Fruit fly (Drosophila melanogaster) whole organism, adult: Measurements from ENCODE around the gene PolA1.

Experiments used
- CG11617 ChIP-seq: fragments of 200-800 bp; sonication (Bioruptor generic); optimal IDR thresholded peaks from 2 replicates; lab custom pipeline; 2017; ENCODE audit warnings: mild to moderate bottlenecking, missing biosample characterization, missing genetic modification reagents, missing genetic modification characterization
- CG12768 ChIP-seq: fragments of 200-800 bp; sonication (Bioruptor generic); optimal IDR thresholded peaks from 2 replicates; lab custom pipeline; 2017; ENCODE audit warnings: missing biosample characterization, missing genetic modification characterization, mild to moderate bottlenecking, moderate library complexity, missing genetic modification reagents
- CG14711 ChIP-seq: fragments of 200-800 bp; sonication (Bioruptor generic); optimal IDR thresholded peaks from 2 replicates; lab custom pipeline; 2018; ENCODE audit warnings: missing biosample characterization, mild to moderate bottlenecking, missing genetic modification characterization, moderate library complexity
- CG1620 ChIP-seq: fragments of 200-800 bp; sonication (Bioruptor generic); optimal IDR thresholded peaks from 2 replicates; lab custom pipeline; 2016; ENCODE audit warnings: missing biosample characterization, missing genetic modification characterization
- CG33017 ChIP-seq: fragments of 200-800 bp; sonication (Bioruptor generic); optimal IDR thresholded peaks from 2 replicates; lab custom pipeline; 2018; ENCODE audit warnings: missing biosample characterization, mild to moderate bottlenecking, missing genetic modification characterization, moderate library complexity
- CG7045 ChIP-seq: fragments of 200-800 bp; sonication (Bioruptor generic); optimal IDR thresholded peaks from 2 replicates; lab custom pipeline; 2017; ENCODE audit warnings: missing biosample characterization, mild to moderate bottlenecking, missing genetic modification characterization
- CG7101 ChIP-seq: fragments of 200-800 bp; sonication (Bioruptor generic); optimal IDR thresholded peaks from 2 replicates; lab custom pipeline; 2018; ENCODE audit warnings: missing biosample characterization, mild to moderate bottlenecking, missing genetic modification characterization, moderate library complexity
- Crg-1 ChIP-seq: fragments of 200-800 bp; sonication (Bioruptor generic); optimal IDR thresholded peaks from 2 replicates; lab custom pipeline; 2016; ENCODE audit warnings: missing biosample characterization, missing genetic modification characterization
- Mnt ChIP-seq: fragments of 200-800 bp; sonication (Bioruptor generic); optimal IDR thresholded peaks from 2 replicates; lab custom pipeline; 2016; ENCODE audit warnings: missing biosample characterization, mild to moderate bottlenecking, missing genetic modification characterization
- bab1 ChIP-seq: fragments of 200-800 bp; sonication (Bioruptor generic); optimal IDR thresholded peaks from 3 replicates; lab custom pipeline; 2019; ENCODE audit warnings: missing biosample characterization, mild to moderate bottlenecking, missing genetic modification characterization, moderate library complexity
- cic ChIP-seq: fragments of 200-800 bp; sonication (Bioruptor generic); optimal IDR thresholded peaks from 2 replicates; lab custom pipeline; 2017; ENCODE audit warnings: missing biosample characterization, mild to moderate bottlenecking, missing genetic modification characterization, moderate library complexity
- cnc ChIP-seq, 2 experiments: fragments of >200 bp; optimal IDR thresholded peaks; 2 replicates each; lab custom pipeline; 2017
- kay ChIP-seq: fragments of 200-800 bp; sonication (Bioruptor generic); peaks from one replicate; lab custom pipeline; 2016; ENCODE audit warnings: missing biosample characterization, missing genetic modification characterization, borderline replicate concordance
- ovo ChIP-seq: fragments of 200-800 bp; sonication (Bioruptor generic); optimal IDR thresholded peaks from 2 replicates; lab custom pipeline; 2016; ENCODE audit warnings: missing biosample characterization, missing genetic modification characterization
- pad ChIP-seq: fragments of 200-800 bp; sonication (Bioruptor generic); optimal IDR thresholded peaks from 3 replicates; lab custom pipeline; 2017; ENCODE audit warnings: missing biosample characterization, missing genetic modification characterization, mild to moderate bottlenecking, moderate library complexity, missing genetic modification reagents
- tj ChIP-seq: fragments of 200-800 bp; sonication (Bioruptor generic); optimal IDR thresholded peaks from 3 replicates; lab custom pipeline; 2017; ENCODE audit warnings: missing biosample characterization, mild to moderate bottlenecking, missing genetic modification characterization, moderate library complexity
- toe ChIP-seq: fragments of 200-800 bp; sonication (Bioruptor generic); optimal IDR thresholded peaks from 2 replicates; lab custom pipeline; 2016; ENCODE audit warnings: missing biosample characterization, missing genetic modification characterization

The PolA1 gene

DNA sequence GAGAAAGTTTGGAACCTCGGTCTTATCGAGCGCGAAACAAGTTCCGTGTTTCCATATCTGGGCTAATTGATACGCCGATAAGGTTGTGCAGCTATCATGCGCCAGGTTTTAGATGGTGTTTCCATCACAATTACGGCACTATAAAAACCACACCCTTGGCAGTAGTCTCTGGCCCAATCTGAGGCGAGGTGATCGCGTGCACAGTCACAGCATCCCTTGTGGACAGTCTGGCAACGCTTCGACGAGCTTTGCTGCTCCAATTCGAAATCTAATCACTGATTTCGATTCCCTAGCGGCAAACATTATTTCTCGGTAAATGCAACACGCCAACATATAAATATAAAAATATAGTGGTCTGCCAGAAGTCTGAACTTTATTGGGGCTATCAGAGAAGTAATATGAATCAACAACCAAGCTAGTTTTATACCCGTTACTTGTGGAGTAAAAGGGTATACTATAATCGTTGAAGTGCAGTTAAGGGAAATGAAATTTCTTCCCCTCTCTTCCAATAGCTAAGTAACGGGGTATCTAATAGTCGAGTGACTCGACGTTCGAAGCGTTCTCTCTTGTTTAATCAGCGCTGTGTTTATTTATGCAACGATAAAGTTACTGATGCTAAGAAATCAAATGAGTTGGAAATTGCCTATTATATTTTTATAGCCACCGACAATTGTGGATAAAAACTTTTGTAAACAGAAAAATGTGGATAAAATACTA, 12.6 kb downstream of the PolA1 start:
- TF ChIP-seq Mnt: no peak
- TF ChIP-seq kay (GFP tag; lab: Kevin White, UChicago): peak; percentile 64

DNA sequence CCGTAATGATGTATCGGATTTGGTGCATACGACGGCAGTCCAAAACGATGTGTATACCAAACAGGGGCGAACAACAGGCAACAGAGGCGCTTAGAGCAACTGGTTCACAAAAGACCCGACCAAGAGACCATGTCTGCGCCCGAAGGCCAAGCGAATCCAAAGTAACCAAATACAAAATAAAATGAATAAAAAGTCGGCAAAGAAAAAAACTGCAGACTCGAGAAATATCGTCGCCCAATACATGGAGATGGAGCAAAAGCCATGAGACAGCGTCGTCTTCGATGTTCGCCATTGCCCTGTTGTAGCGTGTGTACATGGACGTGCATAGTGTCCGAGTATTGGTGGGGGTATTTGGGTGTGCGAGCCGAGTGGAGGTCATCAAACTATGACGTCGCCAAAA, 13.3 kb downstream of the PolA1 start:
- TF ChIP-seq tj: peak; percentile 93
- TF ChIP-seq bab1 (GFP tag; lab: Kevin White, UChicago): no peak

DNA sequence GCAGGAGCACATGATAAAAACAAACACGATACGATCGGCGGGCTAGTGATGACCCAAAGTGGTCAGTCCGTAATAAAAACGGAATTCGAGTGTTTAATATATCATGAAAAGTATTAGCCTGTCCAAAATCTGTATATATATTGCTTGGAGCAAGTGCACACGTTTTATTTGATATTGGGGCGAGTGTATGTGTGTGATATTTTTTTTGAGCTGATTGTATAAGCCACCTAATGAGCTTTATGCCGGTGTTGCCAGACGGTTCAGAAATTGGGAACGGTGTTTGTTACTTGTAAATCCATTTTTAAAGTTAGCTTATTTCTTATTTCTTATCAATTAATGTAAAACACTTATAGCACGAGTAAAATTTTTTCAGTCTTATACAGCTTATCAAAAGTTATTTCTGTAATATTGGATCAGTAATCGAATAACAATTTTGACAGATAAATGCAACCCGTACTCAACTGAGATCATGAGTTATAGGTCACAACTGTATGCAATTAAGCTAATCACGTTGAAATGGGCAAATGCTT, 14.0 kb downstream of the PolA1 start:
- TF ChIP-seq CG7045 (GFP tag; lab: Kevin White, UChicago): no peak
- TF ChIP-seq CG14711 (tag; lab: Kevin White, UChicago): no peak
- no peak for TF ChIP-seq CG33017 (tag; lab: Kevin White, UChicago)

DNA sequence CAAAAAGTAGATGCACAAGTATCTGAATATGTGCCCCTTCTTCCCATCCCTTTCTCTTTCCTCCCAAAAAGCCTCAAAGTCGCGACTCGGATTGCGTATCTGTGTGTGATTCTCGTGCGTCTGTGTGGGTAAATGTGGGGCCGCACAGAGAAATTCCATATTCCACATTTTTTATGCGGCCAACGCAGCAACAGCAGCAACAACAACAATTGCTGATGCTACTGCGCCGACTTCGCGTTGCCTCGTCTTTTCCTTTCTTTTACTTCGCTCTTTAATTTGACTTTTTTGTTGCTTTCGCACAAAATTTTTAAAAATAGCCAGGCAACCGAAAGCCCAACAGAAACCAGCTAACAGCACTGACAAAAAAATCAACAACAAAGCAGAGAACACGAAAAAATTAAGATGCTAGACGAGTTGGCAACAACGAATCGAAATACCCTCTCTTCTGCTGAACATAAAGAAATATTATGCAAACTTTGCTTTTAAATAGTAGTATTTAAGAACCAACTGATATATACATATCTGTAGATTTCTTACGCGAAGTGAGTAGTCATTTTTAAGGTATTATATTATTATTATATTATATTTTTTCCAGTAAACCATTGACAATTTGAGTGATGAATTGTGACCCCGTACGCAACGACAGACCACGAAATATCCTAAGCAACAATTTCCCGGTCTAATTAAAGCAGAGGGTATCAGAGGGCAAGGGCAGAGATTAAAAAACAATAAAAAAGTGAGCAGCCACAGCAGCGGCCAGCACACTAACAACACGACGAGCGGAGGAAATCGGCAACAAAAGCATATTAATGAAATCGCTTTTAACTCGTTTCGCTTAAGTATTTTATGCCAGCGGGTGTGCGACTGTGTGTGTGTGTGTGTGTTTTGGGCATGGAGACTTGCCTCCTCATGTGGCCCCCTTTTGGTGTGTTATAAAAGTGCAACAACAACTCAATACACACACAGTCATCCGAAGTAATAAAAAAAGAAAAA, 14.8 kb downstream of the PolA1 start:
- TF ChIP-seq cnc (optimal IDR thresholded peaks at IDR 0.05; lab: Kevin White, UChicago) (no peak), tj (peak; percentile 85)

DNA sequence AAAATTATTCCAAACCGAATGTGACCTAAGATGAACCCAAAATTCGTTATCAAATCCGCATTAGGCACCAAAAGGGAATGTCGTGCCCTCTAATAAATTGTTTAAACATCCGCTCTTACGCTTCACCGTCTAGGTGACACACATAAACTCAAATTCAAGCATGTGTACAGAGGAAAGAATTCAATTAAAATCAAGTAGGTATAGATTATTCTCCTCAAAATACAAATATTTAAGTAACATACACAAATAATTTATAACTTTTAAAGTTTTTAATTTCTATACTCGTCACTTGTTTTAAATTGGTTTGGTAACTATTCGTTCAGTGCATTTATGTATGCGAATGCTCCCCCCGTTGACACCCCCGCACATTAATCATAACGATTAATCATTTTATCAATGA, 16.2 kb downstream of the PolA1 start:
- no peak for TF ChIP-seq ovo (GFP tag; lab: Kevin White, UChicago)
- TF ChIP-seq CG33017 (tag; lab: Kevin White, UChicago): no peak
- no peak for TF ChIP-seq CG1620 (GFP tag; lab: Kevin White, UChicago)
- TF ChIP-seq cnc (optimal IDR thresholded peaks at IDR 0.05; lab: Kevin White, UChicago): no peak
- TF ChIP-seq Crg-1 (GFP tag; lab: Kevin White, UChicago): no peak
- TF ChIP-seq bab1 (GFP tag; lab: Kevin White, UChicago): no peak
- no peak for TF ChIP-seq CG12768
- no peak for TF ChIP-seq cic
- TF ChIP-seq pad (GFP tag; lab: Kevin White, UChicago): no peak
- no peak for TF ChIP-seq toe (GFP tag; lab: Kevin White, UChicago)
- TF ChIP-seq CG11617 (GFP tag; lab: Kevin White, UChicago): no peak
- TF ChIP-seq tj: no peak
- no peak for TF ChIP-seq CG7045 (GFP tag; lab: Kevin White, UChicago)

DNA sequence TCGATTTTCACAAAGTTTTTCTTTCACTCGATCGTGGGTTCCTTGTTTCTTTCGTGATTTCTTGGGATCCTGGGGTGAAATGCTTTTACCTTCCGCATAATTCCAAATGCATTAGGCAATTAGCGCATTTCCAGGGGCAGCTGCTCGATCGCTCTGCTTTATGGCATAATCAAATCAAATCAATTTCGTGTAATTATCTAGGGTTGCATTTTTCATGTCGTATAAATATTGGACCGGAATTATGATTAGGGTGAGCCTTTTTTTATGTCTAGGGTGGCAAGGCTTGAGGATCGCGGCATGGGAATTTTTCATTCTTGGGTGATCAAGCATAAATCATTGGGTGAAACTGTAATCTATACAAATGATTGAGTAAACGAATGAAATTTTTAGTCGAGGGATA, 16.8 kb downstream of the PolA1 start:
- no peak for TF ChIP-seq CG7101 (tag; lab: Kevin White, UChicago)
- no peak for TF ChIP-seq kay (GFP tag; lab: Kevin White, UChicago)
- no peak for TF ChIP-seq CG14711 (tag; lab: Kevin White, UChicago)
- no peak for TF ChIP-seq CG33017 (tag; lab: Kevin White, UChicago)
- TF ChIP-seq cnc (optimal IDR thresholded peaks at IDR 0.05; lab: Kevin White, UChicago): no peak
- no peak for TF ChIP-seq Mnt

DNA sequence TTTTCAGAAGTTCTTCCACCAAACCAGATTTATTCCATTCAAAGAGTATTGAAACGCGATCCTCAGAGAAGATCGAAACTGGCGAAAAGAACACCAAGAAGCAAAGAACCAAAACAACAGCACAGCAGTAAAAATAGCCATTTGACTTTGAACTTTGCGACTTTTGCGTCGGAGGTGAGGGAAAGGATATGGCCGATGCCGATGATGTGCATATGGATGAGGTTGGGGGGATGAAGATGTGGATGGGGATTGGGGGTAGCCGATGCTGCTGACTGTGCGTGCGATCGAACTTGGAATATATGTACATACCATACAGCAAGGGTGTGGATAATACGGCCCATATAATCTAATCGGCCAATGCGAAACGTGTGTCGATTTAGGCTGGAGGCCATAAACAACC, 18.1 kb downstream of the PolA1 start:
- TF ChIP-seq Mnt (no peak), ovo (GFP tag; lab: Kevin White, UChicago) (no peak)

DNA sequence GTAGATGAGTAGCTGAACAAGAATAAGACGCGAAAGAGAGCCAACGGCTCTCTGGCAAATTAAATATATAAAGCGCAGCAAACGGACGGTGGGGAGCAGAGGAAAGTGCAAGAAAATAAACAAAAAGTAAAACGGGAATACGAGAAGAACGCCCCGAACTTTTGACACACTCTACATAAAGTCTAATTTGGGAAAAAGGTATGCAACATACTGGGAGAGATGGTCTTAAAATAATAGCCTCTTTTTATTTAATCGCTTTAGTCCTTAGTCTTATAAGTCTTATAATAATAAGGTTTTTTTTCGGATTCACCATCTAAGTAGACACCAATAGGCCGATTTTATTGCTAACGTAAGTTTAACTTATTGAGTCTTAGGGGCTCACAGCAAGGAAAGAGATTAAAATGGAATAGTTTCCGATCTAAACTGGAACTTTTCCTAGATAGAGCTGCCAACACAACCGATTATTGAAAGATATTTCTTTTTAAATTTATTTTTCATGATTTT, 18.6 kb downstream of the PolA1 start:
- no peak for TF ChIP-seq pad (GFP tag; lab: Kevin White, UChicago)
- peak; percentile 13 for TF ChIP-seq tj
- TF ChIP-seq CG7101 (tag; lab: Kevin White, UChicago): no peak
- no peak for TF ChIP-seq bab1 (GFP tag; lab: Kevin White, UChicago)
